Fruit fly (Drosophila melanogaster) whole organism, adult: ENCODE data around the gene nmo.

ENCODE experiments used
- CG11617 ChIP-seq: fragments of 200-800 bp; sonication (Bioruptor generic); optimal IDR thresholded peaks from 2 replicates; lab custom pipeline; 2017; ENCODE audit warnings: mild to moderate bottlenecking, missing biosample characterization, missing genetic modification reagents, missing genetic modification characterization
- CG12768 ChIP-seq: fragments of 200-800 bp; sonication (Bioruptor generic); optimal IDR thresholded peaks from 2 replicates; lab custom pipeline; 2017; ENCODE audit warnings: missing biosample characterization, missing genetic modification characterization, mild to moderate bottlenecking, moderate library complexity, missing genetic modification reagents
- CG14711 ChIP-seq: fragments of 200-800 bp; sonication (Bioruptor generic); optimal IDR thresholded peaks from 2 replicates; lab custom pipeline; 2018; ENCODE audit warnings: missing biosample characterization, mild to moderate bottlenecking, missing genetic modification characterization, moderate library complexity
- CG1620 ChIP-seq: fragments of 200-800 bp; sonication (Bioruptor generic); optimal IDR thresholded peaks from 2 replicates; lab custom pipeline; 2016; ENCODE audit warnings: missing biosample characterization, missing genetic modification characterization
- CG33017 ChIP-seq: fragments of 200-800 bp; sonication (Bioruptor generic); optimal IDR thresholded peaks from 2 replicates; lab custom pipeline; 2018; ENCODE audit warnings: missing biosample characterization, mild to moderate bottlenecking, missing genetic modification characterization, moderate library complexity
- CG5204 ChIP-seq: fragments of 200-800 bp; sonication (Bioruptor generic); optimal IDR thresholded peaks from 2 replicates; lab custom pipeline; 2016; ENCODE audit warnings: missing biosample characterization, missing genetic modification characterization
- CG7045 ChIP-seq: fragments of 200-800 bp; sonication (Bioruptor generic); optimal IDR thresholded peaks from 2 replicates; lab custom pipeline; 2017; ENCODE audit warnings: missing biosample characterization, mild to moderate bottlenecking, missing genetic modification characterization
- CG7101 ChIP-seq: fragments of 200-800 bp; sonication (Bioruptor generic); optimal IDR thresholded peaks from 2 replicates; lab custom pipeline; 2018; ENCODE audit warnings: missing biosample characterization, mild to moderate bottlenecking, missing genetic modification characterization, moderate library complexity
- Clk ChIP-seq: fragments of 200-800 bp; sonication (Bioruptor generic); optimal IDR thresholded peaks from 2 replicates; lab custom pipeline; 2017; ENCODE audit warnings: missing biosample characterization, missing genetic modification characterization
- Crg-1 ChIP-seq: fragments of 200-800 bp; sonication (Bioruptor generic); optimal IDR thresholded peaks from 2 replicates; lab custom pipeline; 2016; ENCODE audit warnings: missing biosample characterization, missing genetic modification characterization
- Hr96 ChIP-seq: fragments of 200-800 bp; sonication (Bioruptor generic); optimal IDR thresholded peaks from 2 replicates; lab custom pipeline; 2016; ENCODE audit warnings: missing biosample characterization, missing genetic modification characterization
- Mnt ChIP-seq: fragments of 200-800 bp; sonication (Bioruptor generic); optimal IDR thresholded peaks from 2 replicates; lab custom pipeline; 2016; ENCODE audit warnings: missing biosample characterization, mild to moderate bottlenecking, missing genetic modification characterization
- bab1 ChIP-seq: fragments of 200-800 bp; sonication (Bioruptor generic); optimal IDR thresholded peaks from 3 replicates; lab custom pipeline; 2019; ENCODE audit warnings: missing biosample characterization, mild to moderate bottlenecking, missing genetic modification characterization, moderate library complexity
- cic ChIP-seq: fragments of 200-800 bp; sonication (Bioruptor generic); optimal IDR thresholded peaks from 2 replicates; lab custom pipeline; 2017; ENCODE audit warnings: missing biosample characterization, mild to moderate bottlenecking, missing genetic modification characterization, moderate library complexity
- cnc ChIP-seq, 2 experiments: fragments of >200 bp; optimal IDR thresholded peaks; 2 replicates each; lab custom pipeline; 2017
- kay ChIP-seq: fragments of 200-800 bp; sonication (Bioruptor generic); peaks from one replicate; lab custom pipeline; 2016; ENCODE audit warnings: missing biosample characterization, missing genetic modification characterization, borderline replicate concordance
- ovo ChIP-seq: fragments of 200-800 bp; sonication (Bioruptor generic); optimal IDR thresholded peaks from 2 replicates; lab custom pipeline; 2016; ENCODE audit warnings: missing biosample characterization, missing genetic modification characterization
- pad ChIP-seq: fragments of 200-800 bp; sonication (Bioruptor generic); optimal IDR thresholded peaks from 3 replicates; lab custom pipeline; 2017; ENCODE audit warnings: missing biosample characterization, missing genetic modification characterization, mild to moderate bottlenecking, moderate library complexity, missing genetic modification reagents
- tj ChIP-seq: fragments of 200-800 bp; sonication (Bioruptor generic); optimal IDR thresholded peaks from 3 replicates; lab custom pipeline; 2017; ENCODE audit warnings: missing biosample characterization, mild to moderate bottlenecking, missing genetic modification characterization, moderate library complexity
- toe ChIP-seq: fragments of 200-800 bp; sonication (Bioruptor generic); optimal IDR thresholded peaks from 2 replicates; lab custom pipeline; 2016; ENCODE audit warnings: missing biosample characterization, missing genetic modification characterization

Gene nmo

DNA sequence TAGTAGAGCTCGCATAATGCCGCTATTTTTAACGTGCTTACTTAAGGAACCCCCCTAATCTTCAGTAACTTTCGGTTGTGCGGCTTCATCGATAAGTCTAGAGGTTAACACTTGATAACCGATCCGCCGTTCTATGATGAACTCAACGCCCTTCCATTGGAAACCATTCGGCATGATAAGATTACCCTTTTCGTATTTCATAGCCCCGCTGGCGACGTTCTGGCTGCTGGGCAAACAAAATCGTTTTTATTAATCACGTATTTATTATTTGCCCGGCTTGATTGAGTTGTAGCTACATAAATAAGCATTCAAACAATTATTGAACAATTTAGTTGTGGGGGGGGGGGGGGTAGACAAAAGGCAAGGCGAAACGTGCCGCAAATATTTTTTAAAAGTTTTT lies 114.7 kb downstream of the nmo start:
- TF ChIP-seq CG11617 (no peak), Clk (GFP tag; lab: Kevin White, UChicago) (no peak), bab1 (GFP tag; lab: Kevin White, UChicago) (no peak), cic (GFP tag; lab: Kevin White, UChicago) (peak; percentile 36), pad (GFP tag; lab: Kevin White, UChicago) (no peak)

DNA sequence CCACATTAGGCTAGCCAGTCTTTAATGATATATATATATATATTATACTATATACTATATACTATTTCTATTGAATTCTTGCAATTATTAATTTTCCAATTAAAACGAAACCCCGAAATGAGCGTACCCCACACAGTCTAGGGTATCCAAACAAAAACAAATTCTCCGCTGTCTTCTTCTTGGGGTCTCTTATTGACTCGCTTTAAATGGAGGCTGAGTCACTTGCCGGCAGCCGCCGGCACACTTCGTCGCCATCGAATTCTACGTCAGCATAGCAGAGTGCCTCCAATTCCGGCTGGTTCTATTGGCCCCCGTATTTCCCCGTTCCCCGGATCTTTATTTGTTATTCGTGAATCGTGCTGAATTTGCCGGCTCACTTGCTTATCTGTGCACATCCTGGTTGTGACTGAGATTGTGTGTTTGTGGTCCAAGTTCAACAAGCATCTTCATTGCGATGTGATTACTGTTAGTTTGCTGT lies 115.8 kb downstream of the nmo start:
- TF ChIP-seq kay (peak; percentile 49), CG5204 (GFP tag; lab: Kevin White, UChicago) (no peak), Crg-1 (no peak), pad (GFP tag; lab: Kevin White, UChicago) (no peak), CG7101 (peak; percentile 46), Hr96 (GFP tag; lab: Kevin White, UChicago) (no peak), tj (peak; percentile 66), Mnt (no peak), CG1620 (GFP tag; lab: Kevin White, UChicago) (no peak), CG33017 (tag; lab: Kevin White, UChicago) (peak; percentile 59), ovo (GFP tag; lab: Kevin White, UChicago) (no peak), CG14711 (tag; lab: Kevin White, UChicago) (peak; percentile 35), cic (GFP tag; lab: Kevin White, UChicago) (peak; percentile 60), cnc (optimal IDR thresholded peaks at IDR 0.05; lab: Kevin White, UChicago) (no peak), CG7045 (GFP tag; lab: Kevin White, UChicago) (peak; percentile 22), bab1 (GFP tag; lab: Kevin White, UChicago) (no peak), CG12768 (GFP tag; lab: Kevin White, UChicago) (no peak), toe (no peak), CG11617 (peak; percentile 29), Clk (GFP tag; lab: Kevin White, UChicago) (no peak)

DNA sequence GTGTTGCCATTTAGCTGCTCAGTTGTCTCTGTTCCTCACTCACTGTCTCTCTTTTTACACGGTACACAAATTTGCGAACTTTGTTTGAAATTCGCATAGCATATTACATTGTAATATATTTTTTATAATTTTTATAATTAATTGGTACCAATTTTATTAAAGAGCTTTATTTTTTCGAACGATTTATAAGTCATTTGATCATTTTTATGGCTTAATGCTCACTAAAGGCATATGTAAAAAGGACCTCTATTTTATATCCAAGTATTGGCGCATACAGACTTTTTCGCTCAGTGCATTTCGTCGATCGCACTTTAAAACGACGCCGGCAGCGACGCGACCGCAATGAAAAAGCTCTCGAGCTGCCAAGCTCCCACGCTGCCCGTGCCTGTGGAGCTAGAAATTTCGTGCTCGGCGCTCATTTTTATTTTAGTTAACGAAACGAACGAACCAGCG lies 117.3 kb downstream of the nmo start:
- TF ChIP-seq CG33017 (tag; lab: Kevin White, UChicago) (peak; percentile 98), Crg-1 (peak; percentile 94), cic (GFP tag; lab: Kevin White, UChicago) (peak; percentile 85), Mnt (peak; percentile 93), bab1 (GFP tag; lab: Kevin White, UChicago) (peak; percentile 96), toe (peak; percentile 96), ovo (GFP tag; lab: Kevin White, UChicago) (peak; percentile 96), CG11617 (peak; percentile 99), CG12768 (GFP tag; lab: Kevin White, UChicago) (peak; percentile 99), CG14711 (tag; lab: Kevin White, UChicago) (peak; percentile 94), pad (GFP tag; lab: Kevin White, UChicago) (peak; percentile 90), CG7101 (peak; percentile 98), tj (peak; percentile 92), kay (peak; percentile 98), Clk (GFP tag; lab: Kevin White, UChicago) (peak; percentile 96), CG5204 (GFP tag; lab: Kevin White, UChicago) (peak; percentile 95), Hr96 (GFP tag; lab: Kevin White, UChicago) (peak; percentile 89), cnc (optimal IDR thresholded peaks at IDR 0.05; lab: Kevin White, UChicago) (no peak), CG1620 (GFP tag; lab: Kevin White, UChicago) (peak; percentile 87), CG7045 (GFP tag; lab: Kevin White, UChicago) (peak; percentile 99)

DNA sequence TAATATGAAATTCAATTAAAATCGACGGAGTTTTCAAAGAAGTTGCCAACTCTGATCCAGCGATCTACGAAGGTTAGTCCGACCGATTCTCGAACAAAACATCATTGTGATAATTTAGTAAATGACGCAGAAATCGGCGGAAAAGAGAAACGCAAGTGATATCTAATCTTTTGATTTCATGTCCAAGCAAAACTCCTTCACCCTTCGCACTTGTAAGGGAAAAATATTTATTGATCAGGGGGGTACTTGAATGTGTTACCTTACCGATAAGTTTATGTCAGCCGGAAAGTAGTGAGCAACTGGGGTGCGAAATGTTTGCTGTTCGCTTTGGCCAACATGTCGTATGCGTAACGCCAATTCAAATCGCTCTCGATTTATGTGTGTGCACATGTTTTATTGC lies 118.3 kb downstream of the nmo start:
- TF ChIP-seq CG1620 (GFP tag; lab: Kevin White, UChicago) (no peak), CG33017 (tag; lab: Kevin White, UChicago) (no peak), cic (GFP tag; lab: Kevin White, UChicago) (no peak), CG11617 (no peak), tj (no peak), bab1 (GFP tag; lab: Kevin White, UChicago) (no peak), CG12768 (GFP tag; lab: Kevin White, UChicago) (no peak), kay (no peak), Clk (GFP tag; lab: Kevin White, UChicago) (no peak), pad (GFP tag; lab: Kevin White, UChicago) (no peak), ovo (GFP tag; lab: Kevin White, UChicago) (no peak), CG7101 (no peak), toe (no peak), CG7045 (GFP tag; lab: Kevin White, UChicago) (no peak), Hr96 (GFP tag; lab: Kevin White, UChicago) (no peak), CG14711 (tag; lab: Kevin White, UChicago) (no peak), Mnt (no peak)
